Worm (Caenorhabditis elegans) whole organism, L2 larva: ENCODE data around the gene gst-17.
"Not testable (repeated sequence)": the region's sequence is repeated elsewhere in the genome, so short reads cannot be mapped to it uniquely, and the experiment has no call there.

ENCODE experiments used
- C34F6.9 ChIP-seq: fragments of 150-350 bp; optimal IDR thresholded peaks from 2 replicates; lab custom pipeline; 2014; ENCODE audit warnings: missing biosample characterization, missing genetic modification characterization
- F13H6.1 ChIP-seq: sonication (generic microtip); optimal IDR thresholded peaks from 2 replicates; lab custom pipeline; 2016; ENCODE audit warnings: missing genetic modification characterization, missing compliant biosample characterization
- R02D3.7 ChIP-seq: fragments of 150-350 bp; optimal IDR thresholded peaks from 2 replicates; lab custom pipeline; 2014; ENCODE audit warnings: missing biosample characterization, missing genetic modification characterization
- alr-1 ChIP-seq: fragments of 150-350 bp; optimal IDR thresholded peaks from 2 replicates; lab custom pipeline; 2014; ENCODE audit warnings: missing biosample characterization, missing genetic modification characterization
- ama-1 ChIP-seq: fragments of 150-350 bp; optimal IDR thresholded peaks from 2 replicates; lab custom pipeline; 2018; ENCODE audit warnings: inconsistent platforms
- blmp-1 ChIP-seq: sonication (generic microtip); optimal IDR thresholded peaks from 2 replicates; lab custom pipeline; 2017; ENCODE audit warnings: missing genetic modification characterization, mild to moderate bottlenecking, missing compliant biosample characterization, antibody characterized with exemption, moderate library complexity; ENCODE audit not compliant: insufficient read depth
- ceh-16 ChIP-seq: fragments of 150-350 bp; optimal IDR thresholded peaks from 2 replicates; lab custom pipeline; 2014; ENCODE audit warnings: missing biosample characterization, missing genetic modification characterization
- crh-2 ChIP-seq: sonication (generic microtip); optimal IDR thresholded peaks from 2 replicates; lab custom pipeline; 2017; ENCODE audit warnings: missing biosample characterization, missing genetic modification characterization
- elt-1 ChIP-seq: fragments of 150-350 bp; optimal IDR thresholded peaks from 2 replicates; lab custom pipeline; 2014; ENCODE audit warnings: missing biosample characterization, missing genetic modification characterization
- fos-1 ChIP-seq: fragments of 150-350 bp; optimal IDR thresholded peaks from 2 replicates; lab custom pipeline; 2014; ENCODE audit warnings: missing biosample characterization, missing genetic modification characterization
- lin-11 ChIP-seq: fragments of 150-350 bp; sonication (generic microtip); optimal IDR thresholded peaks from 2 replicates; lab custom pipeline; 2014; ENCODE audit warnings: missing biosample characterization, missing genetic modification characterization, inconsistent platforms, mixed read lengths
- lin-39 ChIP-seq: fragments of 150-350 bp; optimal IDR thresholded peaks from 2 replicates; lab custom pipeline; 2014; ENCODE audit warnings: missing biosample characterization, missing genetic modification reagents, missing genetic modification characterization
- lsy-2 ChIP-seq, 2 experiments: fragments of 150-350 bp in 1 of 2; sonication (generic microtip) in 1 of 2; optimal IDR thresholded peaks; 2 replicates each; lab custom pipeline; 2014 to 2017; ENCODE audit warnings: missing biosample characterization in 2 of 2, missing genetic modification characterization in 2 of 2
- mbf-1 ChIP-seq: sonication (generic microtip); optimal IDR thresholded peaks from 2 replicates; lab custom pipeline; 2017; ENCODE audit warnings: missing biosample characterization, missing genetic modification characterization
- mdl-1 ChIP-seq, 2 experiments: fragments of 150-350 bp in 1 of 2; sonication (generic microtip) in 1 of 2; optimal IDR thresholded peaks; 2 replicates each; lab custom pipeline; 2017; ENCODE audit warnings: missing biosample characterization in 2 of 2, missing genetic modification characterization in 2 of 2
- nhr-10 ChIP-seq: sonication (generic microtip); optimal IDR thresholded peaks from 2 replicates; lab custom pipeline; 2017; ENCODE audit warnings: missing biosample characterization, missing genetic modification characterization
- nhr-11 ChIP-seq: fragments of 150-350 bp; optimal IDR thresholded peaks from 2 replicates; lab custom pipeline; 2014; ENCODE audit warnings: missing biosample characterization, missing genetic modification characterization
- nhr-12 ChIP-seq: fragments of 150-350 bp; optimal IDR thresholded peaks from 2 replicates; lab custom pipeline; 2014; ENCODE audit warnings: missing biosample characterization, missing genetic modification characterization
- nhr-129 ChIP-seq: fragments of 150-350 bp; optimal IDR thresholded peaks from 2 replicates; lab custom pipeline; 2014; ENCODE audit warnings: missing biosample characterization, missing genetic modification characterization
- nhr-21 ChIP-seq: fragments of 150-350 bp; optimal IDR thresholded peaks from 2 replicates; lab custom pipeline; 2014; ENCODE audit warnings: missing biosample characterization, missing genetic modification characterization
- nhr-237 ChIP-seq: fragments of 150-350 bp; optimal IDR thresholded peaks from 2 replicates; lab custom pipeline; 2014; ENCODE audit warnings: missing biosample characterization, missing genetic modification characterization
- nhr-25 ChIP-seq: fragments of 150-350 bp; sonication (generic microtip); optimal IDR thresholded peaks from 3 replicates; lab custom pipeline; 2014; ENCODE audit warnings: missing biosample characterization, missing genetic modification characterization
- nhr-77 ChIP-seq: fragments of 150-350 bp; optimal IDR thresholded peaks from 2 replicates; lab custom pipeline; 2014; ENCODE audit warnings: missing biosample characterization, missing genetic modification characterization
- peb-1 ChIP-seq: fragments of 150-350 bp; optimal IDR thresholded peaks from 2 replicates; lab custom pipeline; 2014; ENCODE audit warnings: missing biosample characterization, missing genetic modification characterization
- sma-3 ChIP-seq: sonication (generic microtip); optimal IDR thresholded peaks from 2 replicates; lab custom pipeline; 2016; ENCODE audit warnings: missing genetic modification reagents, missing genetic modification characterization, missing compliant biosample characterization
- sma-9 ChIP-seq, 2 experiments: fragments of 150-350 bp in 1 of 2; sonication (generic microtip) in 1 of 2; optimal IDR thresholded peaks; 2 replicates each; lab custom pipeline; 2014 to 2016; ENCODE audit warnings: missing genetic modification characterization in 2 of 2, mild to moderate bottlenecking in 1 of 2, missing biosample characterization in 1 of 2, missing compliant biosample characterization in 1 of 2, missing genetic modification reagents in 1 of 2, moderate library complexity in 1 of 2
- unc-55 ChIP-seq: fragments of 150-350 bp; sonication (generic microtip); optimal IDR thresholded peaks from 3 replicates; lab custom pipeline; 2014; ENCODE audit warnings: missing biosample characterization, missing genetic modification reagents, missing genetic modification characterization
- ztf-11 ChIP-seq: sonication (generic microtip); optimal IDR thresholded peaks from 2 replicates; lab custom pipeline; 2017; ENCODE audit warnings: missing biosample characterization, missing genetic modification characterization

Gene gst-17

DNA sequence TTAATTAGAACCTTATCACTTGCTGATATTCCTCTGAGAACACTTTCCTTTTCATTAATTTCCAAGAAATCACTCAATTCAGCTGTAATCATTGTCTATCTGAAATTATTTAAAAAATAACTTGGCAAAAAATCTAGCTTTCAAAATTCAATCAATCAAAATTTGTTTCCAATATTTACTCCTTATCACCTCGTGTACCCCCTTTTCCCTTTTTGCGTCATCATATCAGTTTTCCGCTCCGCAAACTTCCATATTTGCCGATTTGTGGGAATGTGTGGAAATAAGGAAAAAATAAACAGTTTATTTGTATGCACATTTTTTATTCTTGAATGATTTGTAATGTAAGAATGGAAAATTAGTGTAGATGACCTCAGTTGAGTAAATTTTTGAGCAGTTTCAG, 31.4 kb upstream of the gst-17 start, which contains the start of gene C31C9.6:
C31C9.6 (minus strand) TSS at position 101 of the 400 bp plus-strand sequence.
- TF ChIP-seq mbf-1, nhr-129, nhr-12 (tag; lab: Kevin White, UChicago): not testable (repeated sequence)

DNA sequence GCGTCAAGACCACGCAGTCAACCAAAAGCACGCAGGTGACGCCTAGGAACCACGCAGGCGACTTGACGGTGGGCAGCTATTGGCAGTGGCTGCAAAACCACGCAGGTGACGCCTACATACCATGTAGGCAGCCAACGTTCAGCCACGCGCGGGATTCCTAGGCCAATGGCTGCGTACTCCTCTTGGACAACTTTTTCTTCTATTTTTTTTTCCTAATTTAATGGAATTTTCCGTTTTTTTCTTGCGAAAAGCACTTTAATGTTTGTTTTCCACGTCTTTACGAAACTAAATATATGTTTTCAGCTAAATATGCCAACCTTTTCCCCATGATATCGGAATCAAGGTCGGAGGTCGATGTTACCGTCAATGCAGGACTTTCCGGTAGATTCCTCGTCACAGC, 24.1 kb upstream of the gst-17 start, which contains the start of gene C31C9.9:
C31C9.9 (plus strand) TSS at position 301 of the 400 bp plus-strand sequence.
- not testable (repeated sequence) for TF ChIP-seq nhr-77, nhr-10, R02D3.7 (tag; lab: Kevin White, UChicago)

DNA sequence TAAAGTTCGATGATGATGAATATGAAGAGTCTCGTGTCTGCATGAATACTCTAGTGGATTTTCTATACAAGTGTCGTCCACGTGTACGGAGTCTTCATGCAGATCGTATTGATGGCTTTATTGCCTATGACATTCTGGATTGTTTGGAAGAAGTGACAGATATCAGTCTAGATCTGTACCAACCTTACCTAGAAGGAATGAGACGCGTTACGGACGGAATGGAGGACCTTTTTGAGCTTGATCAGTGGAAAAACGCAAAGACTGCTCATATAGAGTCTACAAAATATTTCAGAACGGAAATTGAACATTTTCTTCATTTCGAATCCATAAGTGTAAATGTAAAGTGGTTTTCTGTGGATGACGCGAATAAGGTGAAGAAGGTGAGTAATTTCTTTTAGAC, 17.6 kb upstream of the gst-17 start, which contains the start of gene fbxa-169:
fbxa-169 (plus strand) TSS at position 301 of the 400 bp plus-strand sequence.
- TF ChIP-seq peb-1 = no peak
- TF ChIP-seq nhr-237 = no peak
- no peak for TF ChIP-seq nhr-11 (tag; lab: Kevin White, UChicago)
- no peak for TF ChIP-seq lin-39 (tag; lab: Kevin White, UChicago)
- TF ChIP-seq lin-11 (tag; lab: Kevin White, UChicago) = no peak
- no peak for TF ChIP-seq nhr-77 (tag; lab: Kevin White, UChicago)
- TF ChIP-seq, all 48 proteins: peak for 0

DNA sequence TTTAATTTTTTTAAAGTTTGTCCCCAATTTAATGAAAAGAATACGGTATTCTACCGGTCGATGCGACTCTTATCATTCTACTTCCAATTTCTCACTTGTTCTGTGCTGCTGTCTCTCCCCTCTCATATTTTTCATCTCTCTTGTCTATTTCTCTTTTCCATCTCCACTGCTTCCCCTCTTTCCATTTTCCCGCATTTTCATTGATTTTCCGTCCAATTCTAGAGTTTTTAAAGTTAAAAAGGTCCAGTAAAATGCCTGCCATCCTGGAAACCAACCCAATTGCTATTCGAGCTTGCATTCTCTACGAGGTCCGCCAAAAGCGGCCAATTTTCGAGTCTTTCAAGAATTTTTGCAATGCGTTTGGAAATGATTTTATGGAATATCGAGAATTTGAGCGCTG, 10.7 kb upstream of the gst-17 start, which contains the start of gene fbxa-167:
fbxa-167 (plus strand) TSS at position 179 of the 400 bp plus-strand sequence.
- TF ChIP-seq fos-1 (peak; percentile 4), nhr-237 (no peak), unc-55 (GFP tag; lab: Kevin White, UChicago) (peak; percentile 16)

DNA sequence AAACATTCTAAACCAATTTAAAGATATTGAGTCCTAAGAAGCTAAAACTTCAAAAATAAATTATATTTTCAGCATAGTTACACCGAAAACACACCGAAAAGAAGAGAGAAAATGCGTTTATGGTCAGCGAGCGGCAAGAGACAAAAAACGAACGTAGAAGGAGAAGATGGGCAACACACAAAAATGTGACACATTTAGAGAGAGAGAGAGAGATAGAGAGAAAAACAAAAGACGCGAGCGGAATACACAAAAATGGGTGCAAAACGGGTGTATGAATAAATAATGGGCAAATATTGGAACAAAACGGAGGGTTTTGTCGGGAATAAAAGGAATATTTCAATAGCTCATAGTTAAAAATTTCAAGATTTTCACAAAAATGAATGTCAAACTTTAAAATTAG, 9.6 kb upstream of the gst-17 start:
- TF ChIP-seq ztf-11 (tag; lab: Kevin White, UChicago) (no peak), sma-9 (GFP tag; optimal IDR thresholded peaks at IDR 0.05; lab: Kevin White, UChicago) (peak; percentile 85), sma-9 (tag; optimal IDR thresholded peaks at IDR 0.05; lab: Kevin White, UChicago) (no peak), R02D3.7 (tag; lab: Kevin White, UChicago) (no peak), lsy-2 (tag; optimal IDR thresholded peaks at IDR 0.05; lab: Kevin White, UChicago) (peak in 1 of 2 experiments; percentile 38), crh-2 (tag; lab: Kevin White, UChicago) (peak; percentile 49), C34F6.9 (tag; lab: Kevin White, UChicago) (peak; percentile 39), unc-55 (GFP tag; lab: Kevin White, UChicago) (peak; percentile 50), nhr-25 (tag; lab: Kevin White, UChicago) (peak; percentile 49), fos-1 (peak; percentile 45), blmp-1 (peak; percentile 1), alr-1 (tag; lab: Kevin White, UChicago) (no peak), nhr-21 (tag; lab: Kevin White, UChicago) (peak; percentile 7), F13H6.1 (tag; lab: Kevin White, UChicago) (peak; percentile 39), nhr-11 (tag; lab: Kevin White, UChicago) (no peak), ama-1 (no peak)

DNA sequence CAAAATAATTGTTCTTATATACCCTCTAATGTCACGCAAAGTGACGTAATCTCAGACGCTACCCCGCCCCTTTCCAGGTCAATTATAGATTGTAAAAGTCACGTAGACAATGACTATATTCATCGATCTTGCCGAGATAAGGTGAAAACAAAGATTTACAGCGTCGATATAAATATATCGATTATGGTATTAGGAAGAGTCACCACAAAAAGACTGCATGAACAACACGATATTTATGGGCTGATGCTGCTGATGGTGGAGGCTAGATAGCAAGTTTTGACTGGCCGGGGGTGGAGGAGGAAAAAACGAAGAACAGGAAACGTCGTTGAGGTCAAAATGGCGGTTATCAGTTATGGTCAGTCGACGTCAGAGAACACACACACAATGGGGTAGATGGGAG, 8.0 kb upstream of the gst-17 start:
- TF ChIP-seq crh-2 (tag; lab: Kevin White, UChicago) (peak; percentile 63), F13H6.1 (tag; lab: Kevin White, UChicago) (peak; percentile 51), elt-1 (peak; percentile 53), blmp-1 (peak; percentile 53), fos-1 (peak; percentile 67), nhr-10 (tag; lab: Kevin White, UChicago) (no peak), nhr-129 (tag; lab: Kevin White, UChicago) (peak; percentile 9), nhr-25 (tag; lab: Kevin White, UChicago) (peak; percentile 86), nhr-21 (tag; lab: Kevin White, UChicago) (peak; percentile 74), lsy-2 (tag; optimal IDR thresholded peaks at IDR 0.05; lab: Kevin White, UChicago) (peak in 1 of 2 experiments; percentile 39), sma-3 (peak; percentile 45), mdl-1 (tag; optimal IDR thresholded peaks at IDR 0.05; lab: Kevin White, UChicago) (no peak), ceh-16 (tag; lab: Kevin White, UChicago) (peak; percentile 71), sma-9 (GFP tag; optimal IDR thresholded peaks at IDR 0.05; lab: Kevin White, UChicago) (peak; percentile 77), sma-9 (tag; optimal IDR thresholded peaks at IDR 0.05; lab: Kevin White, UChicago) (no peak), lin-11 (tag; lab: Kevin White, UChicago) (no peak), nhr-237 (no peak)
